Worm (Caenorhabditis elegans) whole organism, late embryonic: ENCODE results near the gene Y62E10A.19.

Source experiments
- C08G9.2 ChIP-seq: sonication (generic microtip); optimal IDR thresholded peaks from 2 replicates; lab custom pipeline; 2016; ENCODE audit warnings: mild to moderate bottlenecking, missing genetic modification characterization, moderate library complexity, missing compliant biosample characterization
- F13H6.1 ChIP-seq: sonication (generic microtip); optimal IDR thresholded peaks from 2 replicates; lab custom pipeline; 2016; ENCODE audit warnings: missing genetic modification characterization, missing compliant biosample characterization
- K09A11.1 ChIP-seq: sonication (generic microtip); optimal IDR thresholded peaks from 2 replicates; lab custom pipeline; 2017; ENCODE audit warnings: antibody characterized with exemption, mild to moderate bottlenecking, missing genetic modification characterization, missing compliant biosample characterization; ENCODE audit not compliant: insufficient read depth
- Y22D7AL.16 ChIP-seq: sonication (generic microtip); optimal IDR thresholded peaks from 2 replicates; lab custom pipeline; 2016; ENCODE audit warnings: missing genetic modification characterization, missing compliant biosample characterization
- ceh-14 ChIP-seq: sonication (generic microtip); optimal IDR thresholded peaks from 2 replicates; lab custom pipeline; 2016; ENCODE audit warnings: missing genotype, missing genetic modification characterization, missing compliant biosample characterization
- ceh-19 ChIP-seq: fragments of 200-800 bp; sonication (Bioruptor generic); optimal IDR thresholded peaks from 2 replicates; lab custom pipeline; 2018; ENCODE audit warnings: mild to moderate bottlenecking, missing genetic modification characterization, missing compliant biosample characterization
- ceh-2 ChIP-seq: sonication (generic microtip); optimal IDR thresholded peaks from 2 replicates; lab custom pipeline; 2016; ENCODE audit warnings: missing genotype, missing genetic modification characterization, missing compliant biosample characterization
- ceh-6 ChIP-seq: fragments of 200-800 bp; sonication (Bioruptor generic); optimal IDR thresholded peaks from 2 replicates; lab custom pipeline; 2018; ENCODE audit warnings: mild to moderate bottlenecking, missing genetic modification characterization, missing compliant biosample characterization
- ceh-9 ChIP-seq: sonication (generic microtip); optimal IDR thresholded peaks from 2 replicates; lab custom pipeline; 2016; ENCODE audit warnings: mild to moderate bottlenecking, missing genetic modification characterization, inconsistent platforms, missing compliant biosample characterization
- elt-4 ChIP-seq: sonication (generic microtip); optimal IDR thresholded peaks from 2 replicates; lab custom pipeline; 2016; ENCODE audit warnings: missing genetic modification characterization, missing compliant biosample characterization
- hlh-8 ChIP-seq: sonication (generic microtip); optimal IDR thresholded peaks from 2 replicates; lab custom pipeline; 2016; ENCODE audit warnings: missing genotype, missing genetic modification characterization, missing compliant biosample characterization
- lim-6 ChIP-seq: sonication (generic microtip); optimal IDR thresholded peaks from 2 replicates; lab custom pipeline; 2016; ENCODE audit warnings: missing genetic modification characterization, missing compliant biosample characterization
- madf-2 ChIP-seq: sonication (generic microtip); optimal IDR thresholded peaks from 2 replicates; lab custom pipeline; 2017; ENCODE audit warnings: missing genetic modification characterization, missing compliant biosample characterization
- nhr-11 ChIP-seq: fragments of 150-350 bp; optimal IDR thresholded peaks from 2 replicates; lab custom pipeline; 2014; ENCODE audit warnings: missing biosample characterization, missing genetic modification characterization
- pag-3 ChIP-seq: sonication (generic microtip); optimal IDR thresholded peaks from 2 replicates; lab custom pipeline; 2016; ENCODE audit warnings: missing compliant biosample characterization, missing genetic modification characterization, borderline replicate concordance
- pax-1 ChIP-seq: fragments of 150-350 bp; optimal IDR thresholded peaks from 2 replicates; lab custom pipeline; 2014; ENCODE audit warnings: missing biosample characterization, missing genetic modification characterization
- pha-2 ChIP-seq: sonication (generic microtip); optimal IDR thresholded peaks from 2 replicates; lab custom pipeline; 2017; ENCODE audit warnings: mild to moderate bottlenecking, missing genetic modification characterization, missing compliant biosample characterization
- sox-2 ChIP-seq: fragments of 200-800 bp; sonication (Bioruptor generic); IDR thresholded peaks from 2 replicates; pipeline ENCODE4 v1.3.6; 2022; ENCODE audit warnings: missing genetic modification reagents, missing genetic modification characterization, missing compliant biosample characterization
- syd-9 ChIP-seq: sonication (generic microtip); optimal IDR thresholded peaks from 2 replicates; lab custom pipeline; 2016; ENCODE audit warnings: mild to moderate bottlenecking, missing genetic modification characterization, moderate library complexity, missing compliant biosample characterization
- tbx-2 ChIP-seq: sonication (generic microtip); optimal IDR thresholded peaks from 2 replicates; lab custom pipeline; 2016; ENCODE audit warnings: missing genetic modification characterization, missing compliant biosample characterization
- tbx-7 ChIP-seq: sonication (generic microtip); optimal IDR thresholded peaks from 2 replicates; lab custom pipeline; 2016; ENCODE audit warnings: missing genotype, missing genetic modification characterization, missing compliant biosample characterization
- unc-42 ChIP-seq: sonication (generic microtip); optimal IDR thresholded peaks from 2 replicates; lab custom pipeline; 2016; ENCODE audit warnings: missing genotype, missing genetic modification characterization, missing compliant biosample characterization
- zip-5 ChIP-seq: sonication (generic microtip); optimal IDR thresholded peaks from 2 replicates; lab custom pipeline; 2016; ENCODE audit warnings: missing genetic modification characterization, missing compliant biosample characterization

Y62E10A.19 gene

ce11 chrIV:13356005-13356404 lies 52.1 kb downstream of the Y62E10A.19 start:
- TF ChIP-seq madf-2, result no peak
- TF ChIP-seq zip-5, result no peak
- no peak for TF ChIP-seq C08G9.2 (tag; lab: Kevin White, UChicago)
- no peak for TF ChIP-seq pax-1 (tag; lab: Kevin White, UChicago)
- no peak for TF ChIP-seq ceh-14 (tag; lab: Kevin White, UChicago)
- TF ChIP-seq lim-6 (tag; lab: Kevin White, UChicago), result no peak
- no peak for TF ChIP-seq pag-3 (tag; lab: Kevin White, UChicago)
- no peak for TF ChIP-seq Y22D7AL.16
- TF ChIP-seq ceh-2, result no peak
- TF ChIP-seq nhr-11 (tag; lab: Kevin White, UChicago), result no peak
- TF ChIP-seq tbx-7 (tag; lab: Kevin White, UChicago), result no peak
- TF ChIP-seq ceh-9 (tag; lab: Kevin White, UChicago), result no peak
- TF ChIP-seq pha-2, result no peak
- TF ChIP-seq ceh-6, result no peak

ce11 chrIV:13354044-13354443 lies 54.1 kb downstream of the Y62E10A.19 start:
- TF ChIP-seq tbx-2 (tag; lab: Kevin White, UChicago) (no peak), syd-9 (tag; lab: Kevin White, UChicago) (no peak), sox-2 (GFP tag; lab: Robert Waterston, UW) (no peak), madf-2 (no peak), ceh-19 (no peak), unc-42 (tag; lab: Kevin White, UChicago) (no peak), K09A11.1 (tag; lab: Kevin White, UChicago) (no peak), elt-4 (tag; lab: Kevin White, UChicago) (no peak), hlh-8 (tag; lab: Kevin White, UChicago) (no peak), F13H6.1 (tag; lab: Kevin White, UChicago) (no peak), lim-6 (tag; lab: Kevin White, UChicago) (no peak)
